ENCODE assay signal across 2 fruit fly cellular contexts in genomic region chr3R:13091666-13092065, dm6.
A peak's percentile ranks its signal among the peaks of the same experiment; 100 is the strongest.
TF ChIP-seq lines count a peak whose summit lies in the region.

No protein-coding gene starts in this region.

TF ChIP-seq in whole organism, embryonic, 481 proteins besides CTCF, POLR2A, EP300 and RAD21 (continued from another document):
- TF ChIP-seq Rfx (GFP tag; IDR thresholded peaks at IDR 0.05; lab: Robert Waterston, UW) (0 out of 2 replicates have a peak, but pooled peaks have one; percentile 14), CG14441 (GFP tag; IDR thresholded peaks at IDR 0.05; lab: Robert Waterston, UW) (0 out of 2 replicates have a peak, but pooled peaks have one; percentile 8), CG1792 (GFP tag; optimal IDR thresholded peaks at IDR 0.05; lab: Kevin White, UChicago) (no peak), vvl (GFP tag; IDR thresholded peaks at IDR 0.05; lab: Robert Waterston, UW) (0 out of 2 replicates have a peak, but pooled peaks have one; percentile 21), tap (tag; optimal IDR thresholded peaks at IDR 0.05; lab: Kevin White, UChicago) (no peak), CG3726 (GFP tag; IDR thresholded peaks at IDR 0.05; lab: Robert Waterston, UW) (no peak), CG18764 (GFP tag; optimal IDR thresholded peaks at IDR 0.05; lab: Kevin White, UChicago) (no peak), Dek (tag; optimal IDR thresholded peaks at IDR 0.05; lab: Kevin White, UChicago) (no peak), ase (GFP tag; IDR thresholded peaks at IDR 0.05; lab: Robert Waterston, UW) (no peak), CG9609 (GFP tag; optimal IDR thresholded peaks at IDR 0.05; lab: Kevin White, UChicago) (no peak), Mrtf (GFP tag; IDR thresholded peaks at IDR 0.05; lab: Robert Waterston, UW) (no peak), CG4360 (GFP tag; IDR thresholded peaks at IDR 0.05; lab: Robert Waterston, UW) (no peak), Aef1 (GFP tag; IDR thresholded peaks at IDR 0.05; lab: Robert Waterston, UW) (0 out of 3 replicates have a peak, but pooled peaks have one; percentile 19), row (GFP tag; IDR thresholded peaks at IDR 0.05; lab: Robert Waterston, UW) (peak; percentile 44; the same call in 1 of the 3 replicates), CG15514 (GFP tag; optimal IDR thresholded peaks at IDR 0.05; lab: Kevin White, UChicago) (peak; percentile 21), dysf (GFP tag; IDR thresholded peaks at IDR 0.05; lab: Robert Waterston, UW) (peak; percentile 39; the same call in 1 of the 3 replicates), Scr (GFP tag; IDR thresholded peaks at IDR 0.05; lab: Robert Waterston, UW; ENCODE audit: partially characterized antibody) (no peak), CG17802 (tag; optimal IDR thresholded peaks at IDR 0.05; lab: Kevin White, UChicago) (no peak), lmd (GFP tag; IDR thresholded peaks at IDR 0.05; lab: Robert Waterston, UW) (0 out of 2 replicates have a peak, but pooled peaks have one; percentile 35), crp (GFP tag; optimal IDR thresholded peaks at IDR 0.05; lab: Kevin White, UChicago) (no peak), lilli (GFP tag; optimal IDR thresholded peaks at IDR 0.05; lab: Kevin White, UChicago) (peak; percentile 17), bsh (GFP tag; optimal IDR thresholded peaks at IDR 0.05; lab: Kevin White, UChicago) (no peak), pho (GFP tag; optimal IDR thresholded peaks at IDR 0.05; lab: Kevin White, UChicago) (no peak), Dll (GFP tag; IDR thresholded peaks at IDR 0.05; lab: Robert Waterston, UW; ENCODE audit: partially characterized antibody) (no peak), gsb (GFP tag; IDR thresholded peaks at IDR 0.05; lab: Robert Waterston, UW) (no peak), gcm (GFP tag; optimal IDR thresholded peaks at IDR 0.05; lab: Kevin White, UChicago) (no peak), CG2875 (GFP tag; optimal IDR thresholded peaks at IDR 0.05; lab: Kevin White, UChicago) (no peak), CG2120 (GFP tag; optimal IDR thresholded peaks at IDR 0.05; lab: Kevin White, UChicago) (peak; percentile 58), Ptx1 (GFP tag; IDR thresholded peaks at IDR 0.05; lab: Robert Waterston, UW) (peak; percentile 45; the same call in 1 of the 2 replicates), CG31441 (GFP tag; IDR thresholded peaks at IDR 0.05; lab: Robert Waterston, UW) (no peak), CG32532 (GFP tag; IDR thresholded peaks at IDR 0.05; lab: Robert Waterston, UW) (0 out of 2 replicates have a peak, but pooled peaks have one; percentile 23), Med (GFP tag; lab: Kevin White, UChicago) (peak; percentile 56), Hr51 (GFP tag; optimal IDR thresholded peaks at IDR 0.05; lab: Kevin White, UChicago) (peak in 1 of 2 experiments; percentile 30), abd-A (tag; optimal IDR thresholded peaks at IDR 0.05; lab: Kevin White, UChicago) (no peak), cwo (GFP tag; optimal IDR thresholded peaks at IDR 0.05; lab: Kevin White, UChicago) (peak; percentile 7), CG6791 (GFP tag; IDR thresholded peaks at IDR 0.05; lab: Robert Waterston, UW; ENCODE audit: partially characterized antibody) (no peak), Hmr (GFP tag; optimal IDR thresholded peaks at IDR 0.05; lab: Kevin White, UChicago) (peak; percentile 40), fd96Cb (tag; optimal IDR thresholded peaks at IDR 0.05; lab: Kevin White, UChicago) (no peak), lab (GFP tag; optimal IDR thresholded peaks at IDR 0.05; lab: Kevin White, UChicago) (peak; percentile 57), Elba2 (GFP tag; optimal IDR thresholded peaks at IDR 0.05; lab: Kevin White, UChicago) (no peak), ara (GFP tag; IDR thresholded peaks at IDR 0.05; lab: Robert Waterston, UW) (no peak), lov (optimal IDR thresholded peaks at IDR 0.05; lab: Kevin White, UChicago) (no peak), lov (GFP tag; IDR thresholded peaks at IDR 0.05; lab: Robert Waterston, UW) (no peak), CG7556 (GFP tag; optimal IDR thresholded peaks at IDR 0.05; lab: Kevin White, UChicago) (peak; percentile 0), wdn (GFP tag; IDR thresholded peaks at IDR 0.05; lab: Robert Waterston, UW) (0 out of 2 replicates have a peak, but pooled peaks have one; percentile 14), Ada2b (GFP tag; IDR thresholded peaks at IDR 0.05; lab: Robert Waterston, UW) (peak; percentile 35; the same call in 1 of the 2 replicates), CG11504 (tag; optimal IDR thresholded peaks at IDR 0.05; lab: Kevin White, UChicago) (peak; percentile 4), CG2129 (GFP tag; IDR thresholded peaks at IDR 0.05; lab: Robert Waterston, UW; ENCODE audit: partially characterized antibody) (no peak), al (GFP tag; IDR thresholded peaks at IDR 0.05; lab: Robert Waterston, UW) (no peak), Hey (tag; optimal IDR thresholded peaks at IDR 0.05; lab: Kevin White, UChicago) (no peak), CG9727 (GFP tag; optimal IDR thresholded peaks at IDR 0.05; lab: Kevin White, UChicago) (peak; percentile 18), CG12659 (GFP tag; optimal IDR thresholded peaks at IDR 0.05; lab: Kevin White, UChicago) (no peak), CG18599 (GFP tag; optimal IDR thresholded peaks at IDR 0.05; lab: Kevin White, UChicago) (peak; percentile 72), NFAT (GFP tag; IDR thresholded peaks at IDR 0.05; lab: Robert Waterston, UW) (no peak), danr (GFP tag; IDR thresholded peaks at IDR 0.05; lab: Robert Waterston, UW) (no peak), esg (GFP tag; conservative IDR thresholded peaks at IDR 0.05; lab: Robert Waterston, UW) (0 out of 2 replicates have a peak, but pooled peaks have one; percentile 15), ato (GFP tag; IDR thresholded peaks at IDR 0.05; lab: Robert Waterston, UW; ENCODE audit: partially characterized antibody) (no peak), CG6175 (GFP tag; IDR thresholded peaks at IDR 0.05; lab: Robert Waterston, UW) (no peak)

TF ChIP-seq in whole organism, prepupa, 60 proteins besides CTCF, POLR2A, EP300 and RAD21 (continued from another document):
- TF ChIP-seq CG10669 (GFP tag; optimal IDR thresholded peaks at IDR 0.05; lab: Kevin White, UChicago) = peak; percentile 28
- TF ChIP-seq CG10631 (GFP tag; optimal IDR thresholded peaks at IDR 0.05; lab: Kevin White, UChicago) = peak; percentile 20
- peak; percentile 8 for TF ChIP-seq OdsH (GFP tag; optimal IDR thresholded peaks at IDR 0.05; lab: Kevin White, UChicago)
- TF ChIP-seq Sox15 (GFP tag; optimal IDR thresholded peaks at IDR 0.05; lab: Kevin White, UChicago) = no peak
- no peak for TF ChIP-seq achi (GFP tag; optimal IDR thresholded peaks at IDR 0.05; lab: Kevin White, UChicago)
- no peak for TF ChIP-seq CG3032 (tag; optimal IDR thresholded peaks at IDR 0.05; lab: Kevin White, UChicago)
- TF ChIP-seq pdm3 (GFP tag; optimal IDR thresholded peaks at IDR 0.05; lab: Kevin White, UChicago) = peak; percentile 30
- no peak for TF ChIP-seq Blimp-1 (GFP tag; optimal IDR thresholded peaks at IDR 0.05; lab: Kevin White, UChicago)
- TF ChIP-seq CG6276 (GFP tag; optimal IDR thresholded peaks at IDR 0.05; lab: Kevin White, UChicago) = no peak
- TF ChIP-seq fkh (GFP tag; optimal IDR thresholded peaks at IDR 0.05; lab: Kevin White, UChicago) = no peak
- TF ChIP-seq CG6808 (GFP tag; optimal IDR thresholded peaks at IDR 0.05; lab: Kevin White, UChicago) = no peak
- no peak for TF ChIP-seq CG11294 (GFP tag; IDR thresholded peaks at IDR 0.05; lab: Robert Waterston, UW)
- no peak for TF ChIP-seq CG4318 (GFP tag; optimal IDR thresholded peaks at IDR 0.05; lab: Kevin White, UChicago)
- TF ChIP-seq CG8632 (GFP tag; optimal IDR thresholded peaks at IDR 0.05; lab: Kevin White, UChicago) = no peak
- 0 out of 3 replicates have a peak, but pooled peaks have one; percentile 29 for TF ChIP-seq CG8119 (GFP tag; IDR thresholded peaks at IDR 0.05; lab: Robert Waterston, UW)
- no peak for TF ChIP-seq Smox (GFP tag; optimal IDR thresholded peaks at IDR 0.05; lab: Kevin White, UChicago)
- no peak for TF ChIP-seq Hr4 (GFP tag; optimal IDR thresholded peaks at IDR 0.05; lab: Kevin White, UChicago)
- TF ChIP-seq acj6 (GFP tag; optimal IDR thresholded peaks at IDR 0.05; lab: Kevin White, UChicago) = peak; percentile 2
- peak; percentile 24 for TF ChIP-seq dsx (GFP tag; optimal IDR thresholded peaks at IDR 0.05; lab: Kevin White, UChicago; ENCODE audit: poor library complexity, severe bottlenecking)
- TF ChIP-seq Hr39 (GFP tag; optimal IDR thresholded peaks at IDR 0.05; lab: Kevin White, UChicago) = no peak
- no peak for TF ChIP-seq vri (GFP tag; optimal IDR thresholded peaks at IDR 0.05; lab: Kevin White, UChicago)
- no peak for TF ChIP-seq CG7368 (GFP tag; optimal IDR thresholded peaks at IDR 0.05; lab: Kevin White, UChicago)
- TF ChIP-seq CG16779 (tag; optimal IDR thresholded peaks at IDR 0.05; lab: Kevin White, UChicago) = no peak
- TF ChIP-seq CG32006 (GFP tag; optimal IDR thresholded peaks at IDR 0.05; lab: Kevin White, UChicago) = peak; percentile 25
- TF ChIP-seq CG11762 (GFP tag; optimal IDR thresholded peaks at IDR 0.05; lab: Kevin White, UChicago; ENCODE audit: insufficient read depth) = no peak
TF ChIP-seq in whole organism, prepupa: peak in this region for 16.
